Worm (Caenorhabditis elegans) whole organism, L3 larva: Measurements from ENCODE around the gene F22H10.2.

Experiments
- R02D3.7 ChIP-seq: fragments of 150-350 bp; optimal IDR thresholded peaks from 2 replicates; lab custom pipeline; 2014; ENCODE audit warnings: missing biosample characterization, missing genetic modification characterization
- aly-2 ChIP-seq: fragments of 150-350 bp; optimal IDR thresholded peaks from 2 replicates; lab custom pipeline; 2014; ENCODE audit warnings: missing biosample characterization, missing genetic modification characterization
- ama-1 ChIP-seq: fragments of 150-350 bp; optimal IDR thresholded peaks from 2 replicates; lab custom pipeline; 2018
- ceh-16 ChIP-seq: sonication (generic microtip); optimal IDR thresholded peaks from 2 replicates; lab custom pipeline; 2017; ENCODE audit warnings: missing biosample characterization, missing genetic modification characterization
- ceh-9 ChIP-seq: sonication (generic microtip); optimal IDR thresholded peaks from 2 replicates; lab custom pipeline; 2018; ENCODE audit warnings: missing biosample characterization, missing genetic modification characterization
- daf-12 ChIP-seq: fragments of 150-350 bp; optimal IDR thresholded peaks from 2 replicates; lab custom pipeline; 2014; ENCODE audit warnings: missing biosample characterization, missing genetic modification reagents, missing genetic modification characterization
- egl-27 ChIP-seq: sonication (generic microtip); optimal IDR thresholded peaks from 4 replicates; lab custom pipeline; 2017; ENCODE audit warnings: missing biosample characterization, missing genetic modification reagents, missing genetic modification characterization
- egl-5 ChIP-seq: fragments of 150-350 bp; optimal IDR thresholded peaks from 2 replicates; lab custom pipeline; 2017; ENCODE audit warnings: missing biosample characterization, missing genetic modification reagents, missing genetic modification characterization, inconsistent platforms
- elt-1 ChIP-seq: fragments of 150-350 bp; optimal IDR thresholded peaks from 2 replicates; lab custom pipeline; 2014; ENCODE audit warnings: missing biosample characterization, missing genetic modification characterization
- elt-2 ChIP-seq: sonication (generic microtip); optimal IDR thresholded peaks from 2 replicates; lab custom pipeline; 2016; ENCODE audit warnings: missing genetic modification reagents, mild to moderate bottlenecking, missing genetic modification characterization, missing compliant biosample characterization
- elt-3 ChIP-seq, 3 experiments: fragments of 150-350 bp in 1 of 3; sonication (generic microtip) in 2 of 3; optimal IDR thresholded peaks; 2 replicates in 2 of 3; 4 replicates in 1 of 3; lab custom pipeline; 2014 to 2017; ENCODE audit warnings: missing biosample characterization in 3 of 3, missing genetic modification characterization in 3 of 3
- eor-1 ChIP-seq, 2 experiments: fragments of 150-350 bp; optimal IDR thresholded peaks; 2 replicates each; lab custom pipeline; 2014 to 2018; ENCODE audit warnings: missing biosample characterization in 2 of 2, missing genetic modification characterization in 2 of 2
- fkh-10 ChIP-seq: sonication (generic microtip); optimal IDR thresholded peaks from 2 replicates; lab custom pipeline; 2017; ENCODE audit warnings: missing biosample characterization, missing genetic modification reagents, missing genetic modification characterization
- fos-1 ChIP-seq: fragments of 150-350 bp; optimal IDR thresholded peaks from 2 replicates; lab custom pipeline; 2014; ENCODE audit warnings: missing biosample characterization, missing genetic modification characterization
- hmg-11 ChIP-seq: sonication (generic microtip); optimal IDR thresholded peaks from 2 replicates; lab custom pipeline; 2016; ENCODE audit warnings: missing genetic modification characterization, missing compliant biosample characterization
- jun-1 ChIP-seq: fragments of 150-350 bp; optimal IDR thresholded peaks from 2 replicates; lab custom pipeline; 2014; ENCODE audit warnings: missing biosample characterization, missing genetic modification reagents, missing genetic modification characterization
- lin-15B ChIP-seq: fragments of 150-350 bp; optimal IDR thresholded peaks from 2 replicates; lab custom pipeline; 2014; ENCODE audit warnings: missing biosample characterization, missing genetic modification characterization
- lsy-12 ChIP-seq: sonication (generic microtip); optimal IDR thresholded peaks from 2 replicates; lab custom pipeline; 2016; ENCODE audit warnings: mild to moderate bottlenecking, missing genetic modification characterization, missing compliant biosample characterization
- mdl-1 ChIP-seq: fragments of 150-350 bp; optimal IDR thresholded peaks from 2 replicates; lab custom pipeline; 2014; ENCODE audit warnings: missing biosample characterization, missing genetic modification characterization
- mml-1 ChIP-seq: fragments of 150-350 bp; sonication (generic microtip); optimal IDR thresholded peaks from 3 replicates; lab custom pipeline; 2014; ENCODE audit warnings: missing biosample characterization, missing genetic modification characterization
- nfya-1 ChIP-seq: sonication (generic microtip); optimal IDR thresholded peaks from 2 replicates; lab custom pipeline; 2017; ENCODE audit warnings: missing genetic modification characterization, mild to moderate bottlenecking, missing compliant biosample characterization, antibody characterized with exemption, moderate library complexity; ENCODE audit not compliant: insufficient read depth
- nhr-12 ChIP-seq: fragments of 150-350 bp; optimal IDR thresholded peaks from 2 replicates; lab custom pipeline; 2014; ENCODE audit warnings: missing biosample characterization, missing genetic modification characterization
- nhr-237 ChIP-seq: fragments of 150-350 bp; optimal IDR thresholded peaks from 2 replicates; lab custom pipeline; 2014; ENCODE audit warnings: missing biosample characterization, missing genetic modification characterization
- nhr-25 ChIP-seq: sonication (generic microtip); optimal IDR thresholded peaks from 2 replicates; lab custom pipeline; 2017; ENCODE audit warnings: missing biosample characterization, missing genetic modification characterization
- nhr-28 ChIP-seq: fragments of 150-350 bp; optimal IDR thresholded peaks from 2 replicates; lab custom pipeline; 2014; ENCODE audit warnings: missing biosample characterization, missing genetic modification characterization
- nhr-43 ChIP-seq: sonication (generic microtip); optimal IDR thresholded peaks from 2 replicates; lab custom pipeline; 2016; ENCODE audit warnings: mild to moderate bottlenecking, missing genetic modification characterization, missing compliant biosample characterization; ENCODE audit not compliant: poor library complexity, severe bottlenecking
- nhr-67 ChIP-seq: fragments of 150-350 bp; optimal IDR thresholded peaks from 2 replicates; lab custom pipeline; 2014; ENCODE audit warnings: missing biosample characterization, missing genetic modification characterization
- pha-4 ChIP-seq: fragments of 150-350 bp; optimal IDR thresholded peaks from 2 replicates; lab custom pipeline; 2014; ENCODE audit warnings: missing biosample characterization, missing genetic modification reagents, missing genetic modification characterization
- pqm-1 ChIP-seq: fragments of 150-350 bp; optimal IDR thresholded peaks from 2 replicates; lab custom pipeline; 2017; ENCODE audit warnings: missing biosample characterization, missing genetic modification characterization, inconsistent platforms
- sea-2 ChIP-seq: fragments of 150-350 bp; sonication (generic microtip); optimal IDR thresholded peaks from 4 replicates; lab custom pipeline; 2014; ENCODE audit warnings: missing biosample characterization, missing genetic modification reagents, missing genetic modification characterization
- skn-1 ChIP-seq: fragments of 150-350 bp; optimal IDR thresholded peaks from 2 replicates; lab custom pipeline; 2014; ENCODE audit warnings: missing biosample characterization, missing genetic modification characterization
- snpc-4 ChIP-seq: fragments of 150-350 bp; optimal IDR thresholded peaks from 2 replicates; lab custom pipeline; 2014; ENCODE audit warnings: missing biosample characterization, missing genetic modification characterization
- tbx-2 ChIP-seq: sonication (generic microtip); optimal IDR thresholded peaks from 2 replicates; lab custom pipeline; 2016; ENCODE audit warnings: mild to moderate bottlenecking, missing genetic modification characterization, missing compliant biosample characterization
- unc-39 ChIP-seq: sonication (generic microtip); optimal IDR thresholded peaks from 4 replicates; lab custom pipeline; 2017; ENCODE audit warnings: missing biosample characterization, missing genetic modification characterization
- zag-1 ChIP-seq: fragments of 150-350 bp; optimal IDR thresholded peaks from 2 replicates; lab custom pipeline; 2014; ENCODE audit warnings: missing biosample characterization, missing genetic modification characterization
- ztf-11 ChIP-seq: fragments of 150-350 bp; optimal IDR thresholded peaks from 2 replicates; lab custom pipeline; 2014; ENCODE audit warnings: missing biosample characterization, missing genetic modification characterization
- ztf-4 ChIP-seq: fragments of 150-350 bp; optimal IDR thresholded peaks from 2 replicates; lab custom pipeline; 2014; ENCODE audit warnings: missing biosample characterization, missing genetic modification characterization

F22H10.2 gene

DNA sequence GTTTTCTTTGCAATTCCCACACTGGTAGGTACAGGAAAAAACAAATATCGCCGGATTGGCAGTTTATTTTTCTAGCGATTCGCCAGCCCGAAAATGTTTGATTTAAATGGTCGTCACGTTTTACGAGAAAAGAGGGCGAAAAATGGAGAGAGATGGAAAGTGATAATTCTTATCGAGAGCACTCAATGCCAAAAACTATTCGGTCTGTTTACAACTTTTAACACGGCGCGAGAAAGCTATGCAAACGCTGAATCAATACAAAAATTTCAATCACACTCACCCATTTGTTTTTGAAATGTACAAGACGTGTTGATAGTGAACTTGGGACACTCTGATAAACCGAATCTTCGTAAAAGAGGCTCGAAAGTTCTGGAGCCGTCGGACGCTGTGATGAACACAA lies 6.7 kb upstream of the F22H10.2 start:
- TF ChIP-seq hmg-11 (tag; lab: Kevin White, UChicago) (no peak), jun-1 (tag; lab: Kevin White, UChicago) (peak; percentile 1), pha-4 (tag; lab: Kevin White, UChicago) (peak; percentile 58), pqm-1 (tag; lab: Kevin White, UChicago) (peak; percentile 66), skn-1 (tag; lab: Kevin White, UChicago) (peak; percentile 13), elt-2 (peak; percentile 74)

DNA sequence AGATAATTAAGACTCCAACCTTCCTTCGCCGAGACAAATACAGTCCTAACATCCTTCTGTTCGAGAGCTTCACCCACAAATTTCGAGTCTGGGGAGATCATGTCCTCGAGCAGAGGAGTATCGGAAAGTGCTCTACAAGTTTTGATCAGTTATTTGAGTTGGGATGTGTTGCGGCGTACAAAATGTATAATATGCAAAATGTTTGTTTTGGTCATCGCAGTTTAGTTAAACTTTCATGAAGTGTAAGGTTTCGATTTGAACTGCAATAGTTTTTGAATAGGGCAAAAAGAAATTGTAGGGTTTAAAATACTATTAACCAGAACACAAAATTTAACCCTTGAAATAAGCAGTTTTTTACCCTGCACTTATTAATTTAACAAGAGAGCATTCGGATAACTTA lies 4.7 kb upstream of the F22H10.2 start, which contains the start of gene tag-343:
TSS of gene tag-343 (minus strand) at position 101 of the 400 bp plus-strand sequence.
- TF ChIP-seq hmg-11 (tag; lab: Kevin White, UChicago) (no peak), ztf-11 (tag; lab: Kevin White, UChicago) (no peak), nhr-12 (tag; lab: Kevin White, UChicago) (no peak), egl-5 (no peak), eor-1 (tag; optimal IDR thresholded peaks at IDR 0.05; lab: Kevin White, UChicago) (no peak), egl-27 (no peak), ceh-9 (tag; lab: Kevin White, UChicago) (no peak), elt-1 (tag; lab: Kevin White, UChicago) (no peak), pqm-1 (tag; lab: Kevin White, UChicago) (no peak), lin-15B (no peak), pha-4 (tag; lab: Kevin White, UChicago) (no peak), mdl-1 (tag; lab: Kevin White, UChicago) (no peak), ceh-16 (tag; lab: Kevin White, UChicago) (no peak), skn-1 (tag; lab: Kevin White, UChicago) (no peak), tbx-2 (no peak), R02D3.7 (tag; lab: Kevin White, UChicago) (no peak), mml-1 (tag; lab: Kevin White, UChicago) (no peak), unc-39 (tag; lab: Kevin White, UChicago) (no peak), sea-2 (no peak), fos-1 (tag; lab: Kevin White, UChicago) (no peak)
- TF ChIP-seq, all 47 proteins: peak for 0

ce11 chrX:16675712-16676111 lies 3.6 kb upstream of the F22H10.2 start:
- TF ChIP-seq nhr-67 (tag; lab: Kevin White, UChicago) (no peak), elt-2 (peak; percentile 53), aly-2 (no peak), nhr-25 (tag; lab: Kevin White, UChicago) (peak; percentile 30)
- TF ChIP-seq, all 47 proteins: peak for 2

DNA sequence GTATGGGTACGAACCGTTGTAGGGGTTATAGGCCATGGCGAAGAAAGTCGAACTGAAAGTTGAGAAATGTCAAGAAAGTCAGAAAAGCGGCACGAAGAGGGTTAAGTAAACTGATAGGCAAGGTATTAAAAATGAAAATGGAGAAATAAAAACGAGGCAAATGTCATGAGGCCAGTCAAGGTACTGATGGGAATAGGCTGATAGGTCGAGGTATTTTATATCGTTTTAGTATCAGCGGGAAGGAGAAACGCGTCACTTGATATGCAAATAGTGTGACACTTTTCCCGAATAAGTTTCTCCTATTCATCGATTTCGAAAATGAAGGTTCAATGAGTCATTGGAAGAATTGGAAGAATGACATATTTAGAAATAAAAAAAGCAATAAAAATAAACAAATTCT lies 1.7 kb upstream of the F22H10.2 start, which contains the start of gene F22H10.3:
TSS of gene F22H10.3 (minus strand) at position 36 of the 400 bp plus-strand sequence.
- TF ChIP-seq pha-4 (tag; lab: Kevin White, UChicago) (peak; percentile 52), pqm-1 (tag; lab: Kevin White, UChicago) (peak; percentile 82), fos-1 (tag; lab: Kevin White, UChicago) (no peak), elt-2 (peak; percentile 79)

ce11 chrX:16678097-16678496 lies 1.2 kb upstream of the F22H10.2 start:
- TF ChIP-seq ama-1 (no peak), pha-4 (tag; lab: Kevin White, UChicago) (peak; percentile 54), elt-2 (peak; percentile 54), pqm-1 (tag; lab: Kevin White, UChicago) (peak; percentile 40)

DNA sequence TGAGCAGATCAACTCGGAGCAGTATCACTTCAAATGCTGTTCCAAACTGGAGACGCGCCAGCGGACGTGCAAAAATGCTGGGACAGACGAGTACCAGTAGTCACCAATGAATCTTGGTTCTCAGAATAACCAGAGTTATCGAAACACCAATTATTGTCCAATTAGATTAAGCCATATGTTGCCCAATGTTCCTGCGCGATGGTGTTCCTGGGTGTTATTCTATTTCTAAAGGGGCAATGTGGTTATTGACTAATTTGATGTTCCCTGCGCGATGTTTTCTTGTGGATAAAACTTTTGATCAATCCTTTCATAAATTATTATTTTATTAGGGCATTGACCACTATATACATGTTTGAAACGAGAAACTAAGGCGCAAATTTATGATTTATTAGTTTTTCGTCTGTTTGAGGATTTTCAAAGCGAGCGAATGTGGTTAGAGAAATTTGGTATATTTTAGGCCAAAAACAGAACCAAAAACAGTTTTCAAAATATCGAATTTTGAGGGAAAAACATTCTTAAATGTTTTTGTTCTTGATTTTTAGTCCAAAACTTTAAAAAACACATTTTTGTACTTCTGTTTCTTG lies 2.7 kb downstream of the F22H10.2 start:
- TF ChIP-seq sea-2 (peak; percentile 73), eor-1 (tag; optimal IDR thresholded peaks at IDR 0.05; lab: Kevin White, UChicago) (peak in 1 of 2 experiments; percentile 85), unc-39 (tag; lab: Kevin White, UChicago) (peak; percentile 68), jun-1 (tag; lab: Kevin White, UChicago) (peak; percentile 99), ztf-4 (tag; lab: Kevin White, UChicago) (peak; percentile 93), zag-1 (tag; lab: Kevin White, UChicago) (peak; percentile 89), pqm-1 (tag; lab: Kevin White, UChicago) (peak; percentile 96), elt-3 (tag; optimal IDR thresholded peaks at IDR 0.05; lab: Kevin White, UChicago) (peak; percentile 66 to 98 (median 96)), nfya-1 (tag; lab: Kevin White, UChicago) (peak; percentile 96), fos-1 (tag; lab: Kevin White, UChicago) (peak; percentile 96), nhr-67 (tag; lab: Kevin White, UChicago) (peak; percentile 72), lin-15B (peak; percentile 62), nhr-25 (tag; lab: Kevin White, UChicago) (peak; percentile 98), nhr-12 (tag; lab: Kevin White, UChicago) (peak; percentile 42), tbx-2 (peak; percentile 98), elt-2 (peak; percentile 87), nhr-28 (tag; lab: Kevin White, UChicago) (peak; percentile 92), nhr-43 (tag; lab: Kevin White, UChicago) (peak; percentile 99), nhr-237 (tag; lab: Kevin White, UChicago) (no peak), ztf-11 (tag; lab: Kevin White, UChicago) (peak; percentile 63), R02D3.7 (tag; lab: Kevin White, UChicago) (peak; percentile 94), pha-4 (tag; lab: Kevin White, UChicago) (peak; percentile 99), skn-1 (tag; lab: Kevin White, UChicago) (peak; percentile 99), daf-12 (tag; lab: Kevin White, UChicago) (peak; percentile 82), ceh-16 (tag; lab: Kevin White, UChicago) (peak; percentile 79), lsy-12 (peak; percentile 96), mml-1 (tag; lab: Kevin White, UChicago) (no peak), fkh-10 (GFP tag; lab: Kevin White, UChicago) (peak; percentile 98), snpc-4 (tag; lab: Kevin White, UChicago) (peak; percentile 96), egl-5 (peak; percentile 98)
